Fruit fly (Drosophila melanogaster) whole organism, adult: ENCODE data around the gene CG1468.

Experiments used
- CG1620 ChIP-seq: fragments of 200-800 bp; sonication (Bioruptor generic); optimal IDR thresholded peaks from 2 replicates; lab custom pipeline; 2016; ENCODE audit warnings: missing biosample characterization, missing genetic modification characterization
- CG5204 ChIP-seq: fragments of 200-800 bp; sonication (Bioruptor generic); optimal IDR thresholded peaks from 2 replicates; lab custom pipeline; 2016; ENCODE audit warnings: missing biosample characterization, missing genetic modification characterization
- bab1 ChIP-seq: fragments of 200-800 bp; sonication (Bioruptor generic); optimal IDR thresholded peaks from 3 replicates; lab custom pipeline; 2019; ENCODE audit warnings: missing biosample characterization, mild to moderate bottlenecking, missing genetic modification characterization, moderate library complexity

Gene CG1468

dm6 chrX:9911751-9912150 is 33.5 kb downstream of the CG1468 start:
- no peak for TF ChIP-seq bab1 (GFP tag; lab: Kevin White, UChicago)
- no peak for TF ChIP-seq CG1620 (GFP tag; lab: Kevin White, UChicago)
- no peak for TF ChIP-seq CG5204 (GFP tag; lab: Kevin White, UChicago)
